Fruit fly (Drosophila melanogaster) S2 (cell line): Measurements from ENCODE around the gene CG12499.

Experiments
- CG8478 ChIP-seq: fragments of >200 bp; optimal IDR thresholded peaks from 2 replicates; lab custom pipeline; 2018
- CTCF ChIP-seq, 2 experiments: fragments of >200 bp; optimal IDR thresholded peaks; 2 replicates each; lab custom pipeline; 2018

DNA sequence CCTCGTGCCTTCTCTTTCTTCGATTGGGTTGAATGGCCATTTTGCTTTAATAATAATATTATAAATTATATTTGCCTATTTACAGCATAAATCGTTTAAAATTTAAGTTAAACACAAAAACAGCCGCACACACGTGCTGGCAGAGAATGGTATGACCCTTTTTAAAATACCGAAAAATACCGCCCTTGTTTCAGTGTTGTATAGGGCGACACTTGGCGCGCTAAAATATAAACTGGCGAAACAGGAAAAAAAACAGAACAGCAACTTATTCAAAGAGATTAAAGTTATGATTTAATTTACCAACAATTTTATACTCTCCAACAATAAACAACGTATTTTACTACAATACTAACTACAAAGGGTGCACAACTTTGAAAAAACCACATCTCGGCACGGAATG is at the start of gene CG12499:
- no peak for TF ChIP-seq CG8478 (lab: Kevin White, UChicago)
- no peak for TF ChIP-seq CTCF (optimal IDR thresholded peaks at IDR 0.05; lab: Kevin White, UChicago)
